Fruit fly (Drosophila melanogaster): Measurements from ENCODE around the gene RpL34a.

The RpL34a gene

dm6 chr3R:26056381-26056780 is 2.7 kb downstream of the RpL34a start, which contains the start of the genes Sld5 and CG14543 (continued):
- TF ChIP-seq H2.0 (GFP tag; IDR thresholded peaks at IDR 0.05) (no peak), HLH4C (GFP tag; IDR thresholded peaks at IDR 0.05; ENCODE audit: partially characterized antibody) (no peak), Side (GFP tag; optimal IDR thresholded peaks at IDR 0.05) (no peak), sob (GFP tag; IDR thresholded peaks at IDR 0.05) (peak; percentile 48; the same call in 1 of the 2 replicates), zfh1 (GFP tag; IDR thresholded peaks at IDR 0.05) (0 out of 3 replicates have a peak, but pooled peaks have one; percentile 15), sim (GFP tag; IDR thresholded peaks at IDR 0.05) (no peak), ewg (GFP tag; optimal IDR thresholded peaks at IDR 0.05) (peak; percentile 10), CG17186 (GFP tag; optimal IDR thresholded peaks at IDR 0.05) (no peak), CG8924 (tag; optimal IDR thresholded peaks at IDR 0.05) (peak; percentile 13), dpn (GFP tag; optimal IDR thresholded peaks at IDR 0.05) (peak; percentile 18 to 20), slbo (GFP tag; IDR thresholded peaks at IDR 0.05) (peak; percentile 19; the same call in 1 of the 2 replicates), CG15601 (tag; optimal IDR thresholded peaks at IDR 0.05) (no peak), croc (GFP tag; conservative IDR thresholded peaks at IDR 0.05) (no peak), emc (GFP tag; optimal IDR thresholded peaks at IDR 0.05) (no peak), lbe (GFP tag; optimal IDR thresholded peaks at IDR 0.05) (no peak), Atf6 (GFP tag; IDR thresholded peaks at IDR 0.05) (no peak), MTF-1 (GFP tag; optimal IDR thresholded peaks at IDR 0.05; ENCODE audit: borderline replicate concordance) (no peak), CG12391 (tag; optimal IDR thresholded peaks at IDR 0.05) (no peak), Kr (GFP tag; optimal IDR thresholded peaks at IDR 0.05) (no peak), CG12219 (GFP tag; optimal IDR thresholded peaks at IDR 0.05) (no peak), CG32772 (GFP tag; IDR thresholded peaks at IDR 0.05) (no peak), Abd-B (GFP tag; optimal IDR thresholded peaks at IDR 0.05) (no peak), CG4730 (GFP tag; IDR thresholded peaks at IDR 0.05) (no peak), HmgZ (tag; optimal IDR thresholded peaks at IDR 0.05) (peak; percentile 38), E2f2 (GFP tag; IDR thresholded peaks at IDR 0.05) (peak; percentile 78), chm (GFP tag; IDR thresholded peaks at IDR 0.05) (no peak), en (GFP tag; optimal IDR thresholded peaks at IDR 0.05) (no peak), sna (GFP tag; IDR thresholded peaks at IDR 0.05; ENCODE audit: partially characterized antibody) (no peak), sd (tag; optimal IDR thresholded peaks at IDR 0.05) (peak; percentile 60), CG11560 (tag; IDR thresholded peaks at IDR 0.05) (no peak), Scr (GFP tag; IDR thresholded peaks at IDR 0.05; ENCODE audit: partially characterized antibody) (0 out of 2 replicates have a peak, but pooled peaks have one; percentile 13), z (GFP tag; IDR thresholded peaks at IDR 0.05) (no peak), cad (GFP tag; optimal IDR thresholded peaks at IDR 0.05) (no peak), CG12942 (GFP tag; optimal IDR thresholded peaks at IDR 0.05) (no peak), CG33557 (GFP tag; optimal IDR thresholded peaks at IDR 0.05) (no peak), hb (GFP tag; IDR thresholded peaks at IDR 0.05; ENCODE audit: partially characterized antibody) (no peak), Ptx1 (GFP tag; IDR thresholded peaks at IDR 0.05) (no peak), br (optimal IDR thresholded peaks at IDR 0.05) (no peak), CG11456 (GFP tag; IDR thresholded peaks at IDR 0.05) (no peak), CG4404 (GFP tag; IDR thresholded peaks at IDR 0.05) (no peak), CG3407 (GFP tag; optimal IDR thresholded peaks at IDR 0.05) (no peak), gsb (GFP tag; IDR thresholded peaks at IDR 0.05) (no peak), CG10274 (GFP tag; optimal IDR thresholded peaks at IDR 0.05) (no peak), CG31224 (GFP tag; IDR thresholded peaks at IDR 0.05) (no peak), Drgx (GFP tag; IDR thresholded peaks at IDR 0.05) (no peak), maf-S (GFP tag; optimal IDR thresholded peaks at IDR 0.05) (no peak), Oli (tag; optimal IDR thresholded peaks at IDR 0.05) (no peak), Eip74EF (GFP tag; optimal IDR thresholded peaks at IDR 0.05) (no peak), Mad (GFP tag; optimal IDR thresholded peaks at IDR 0.05) (no peak), Jarid2 (GFP tag; optimal IDR thresholded peaks at IDR 0.05) (no peak), gt (GFP tag; IDR thresholded peaks at IDR 0.05) (no peak), CG15011 (GFP tag; optimal IDR thresholded peaks at IDR 0.05) (no peak)
